Worm (Caenorhabditis elegans) whole organism, mixed stage, embryonic: ENCODE measurements around the gene lron-10.

ENCODE experiments used
- M03D4.4 ChIP-seq: sonication (generic microtip); optimal IDR thresholded peaks from 2 replicates; lab custom pipeline; 2017; ENCODE audit warnings: mild to moderate bottlenecking, missing genetic modification characterization, missing compliant biosample characterization
- bed-3 ChIP-seq: fragments of 200-800 bp; sonication (Bioruptor generic); optimal IDR thresholded peaks from 3 replicates; lab custom pipeline; 2018; ENCODE audit warnings: mild to moderate bottlenecking, missing genetic modification characterization, moderate library complexity, missing compliant biosample characterization
- ceh-39 ChIP-seq: fragments of 150-350 bp; optimal IDR thresholded peaks from 2 replicates; lab custom pipeline; 2014; ENCODE audit warnings: missing biosample characterization, missing genetic modification characterization
- ces-1 ChIP-seq: fragments of 150-350 bp; optimal IDR thresholded peaks from 2 replicates; lab custom pipeline; 2014; ENCODE audit warnings: missing biosample characterization, missing genetic modification reagents, missing genetic modification characterization
- cnd-1 ChIP-seq: fragments of 200-800 bp; sonication (Bioruptor generic); optimal IDR thresholded peaks from 2 replicates; lab custom pipeline; 2018; ENCODE audit warnings: mild to moderate bottlenecking, missing genetic modification characterization, missing compliant biosample characterization
- drap-1 ChIP-seq: fragments of 200-800 bp; sonication (Bioruptor generic); optimal IDR thresholded peaks from 3 replicates; lab custom pipeline; 2018; ENCODE audit warnings: mild to moderate bottlenecking, missing genetic modification characterization, missing compliant biosample characterization
- elt-1 ChIP-seq: sonication (generic microtip); optimal IDR thresholded peaks from 2 replicates; lab custom pipeline; 2017; ENCODE audit warnings: missing genetic modification characterization, mild to moderate bottlenecking, missing compliant biosample characterization, antibody characterized with exemption, moderate library complexity, borderline replicate concordance; ENCODE audit not compliant: insufficient read depth
- flh-1 ChIP-seq: fragments of 200-800 bp; sonication (Bioruptor generic); optimal IDR thresholded peaks from 2 replicates; lab custom pipeline; 2018; ENCODE audit warnings: mild to moderate bottlenecking, missing genetic modification characterization, moderate library complexity, missing compliant biosample characterization
- ham-2 ChIP-seq: fragments of 200-800 bp; sonication (Bioruptor generic); optimal IDR thresholded peaks from 2 replicates; lab custom pipeline; 2018; ENCODE audit warnings: mild to moderate bottlenecking, missing genetic modification characterization, missing compliant biosample characterization
- hlh-1 ChIP-seq: fragments of 150-350 bp; optimal IDR thresholded peaks from 2 replicates; lab custom pipeline; 2014; ENCODE audit warnings: missing biosample characterization, missing genetic modification reagents, missing genetic modification characterization
- lin-13 ChIP-seq: fragments of 150-350 bp; optimal IDR thresholded peaks from 2 replicates; lab custom pipeline; 2014; ENCODE audit warnings: missing biosample characterization, missing genetic modification characterization
- lin-32 ChIP-seq: fragments of 200-800 bp; sonication (Bioruptor generic); optimal IDR thresholded peaks from 2 replicates; lab custom pipeline; 2018; ENCODE audit warnings: mild to moderate bottlenecking, missing genetic modification characterization, missing compliant biosample characterization
- lsy-2 ChIP-seq: fragments of 150-350 bp; optimal IDR thresholded peaks from 2 replicates; lab custom pipeline; 2014; ENCODE audit warnings: missing biosample characterization, missing genetic modification characterization
- mab-5 ChIP-seq: fragments of 150-350 bp; optimal IDR thresholded peaks from 2 replicates; lab custom pipeline; 2014; ENCODE audit warnings: missing biosample characterization, missing genetic modification characterization
- mep-1 ChIP-seq: fragments of 150-350 bp; optimal IDR thresholded peaks from 2 replicates; lab custom pipeline; 2017; ENCODE audit warnings: missing biosample characterization, missing genetic modification reagents, missing genetic modification characterization, inconsistent platforms
- mls-2 ChIP-seq: sonication (generic microtip); optimal IDR thresholded peaks from 2 replicates; lab custom pipeline; 2016; ENCODE audit warnings: mild to moderate bottlenecking, missing genetic modification characterization, moderate library complexity, missing compliant biosample characterization
- nhr-12 ChIP-seq: fragments of 150-350 bp; optimal IDR thresholded peaks from 2 replicates; lab custom pipeline; 2014; ENCODE audit warnings: missing biosample characterization, missing genetic modification characterization
- nhr-237 ChIP-seq: fragments of 150-350 bp; optimal IDR thresholded peaks from 2 replicates; lab custom pipeline; 2014; ENCODE audit warnings: missing biosample characterization, missing genetic modification characterization
- nhr-28 ChIP-seq: fragments of 150-350 bp; optimal IDR thresholded peaks from 2 replicates; lab custom pipeline; 2014; ENCODE audit warnings: missing biosample characterization, missing genetic modification characterization
- sem-2 ChIP-seq: fragments of 200-800 bp; sonication (Bioruptor generic); optimal IDR thresholded peaks from 2 replicates; lab custom pipeline; 2018; ENCODE audit warnings: mild to moderate bottlenecking, missing genetic modification characterization, missing compliant biosample characterization
- snpc-4 ChIP-seq: fragments of 150-350 bp; optimal IDR thresholded peaks from 2 replicates; lab custom pipeline; 2014; ENCODE audit warnings: missing biosample characterization, missing genetic modification characterization
- sptf-1 ChIP-seq: sonication (generic microtip); optimal IDR thresholded peaks from 2 replicates; lab custom pipeline; 2017; ENCODE audit warnings: mild to moderate bottlenecking, missing genetic modification characterization, moderate library complexity, missing compliant biosample characterization
- tbx-8 ChIP-seq: fragments of 200-800 bp; sonication (Bioruptor generic); optimal IDR thresholded peaks from 2 replicates; lab custom pipeline; 2018; ENCODE audit warnings: mild to moderate bottlenecking, missing genetic modification characterization, moderate library complexity, missing compliant biosample characterization
- unc-120 ChIP-seq: sonication (generic microtip); optimal IDR thresholded peaks from 2 replicates; lab custom pipeline; 2017; ENCODE audit warnings: missing genetic modification characterization, missing compliant biosample characterization; ENCODE audit not compliant: poor library complexity, severe bottlenecking
- unc-39 ChIP-seq: fragments of 150-350 bp; optimal IDR thresholded peaks from 2 replicates; lab custom pipeline; 2014; ENCODE audit warnings: missing biosample characterization, missing genetic modification characterization
- ztf-11 ChIP-seq: fragments of 150-350 bp; optimal IDR thresholded peaks from 2 replicates; lab custom pipeline; 2014; ENCODE audit warnings: missing biosample characterization, missing genetic modification characterization

Gene lron-10

DNA sequence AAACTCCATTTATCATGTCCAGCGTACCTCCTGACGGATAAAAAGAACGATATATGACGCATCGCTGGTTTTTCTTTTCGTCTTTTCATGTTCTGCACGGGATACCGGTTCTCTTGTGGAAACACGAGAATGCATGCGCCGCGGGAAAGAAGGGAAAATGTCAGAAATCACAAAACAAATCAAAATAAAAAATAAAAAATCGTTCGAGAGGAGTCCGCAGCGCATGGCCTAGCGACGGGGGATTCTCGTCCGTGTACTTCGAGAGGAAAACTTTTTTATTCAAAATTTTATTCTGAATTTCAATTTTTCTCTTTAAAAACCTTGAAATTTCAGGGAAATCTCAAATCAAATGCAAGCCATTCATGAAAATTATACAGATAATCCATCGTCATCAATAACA, at the start of gene lron-10, which contains the start of gene hpr-9:
Gene lron-10, minus strand, starts transcription at position 162 of the 400 bp plus-strand sequence.
Gene hpr-9, plus strand, starts transcription at position 344 of the 400 bp plus-strand sequence.
- no peak for TF ChIP-seq nhr-237
- no peak for TF ChIP-seq sem-2
- no peak for TF ChIP-seq bed-3 (GFP tag; lab: Kevin White, UChicago)
- no peak for TF ChIP-seq sptf-1 (tag; lab: Kevin White, UChicago)
- TF ChIP-seq flh-1 (GFP tag; lab: Kevin White, UChicago): no peak
- no peak for TF ChIP-seq ham-2 (GFP tag; lab: Kevin White, UChicago)
- TF ChIP-seq ces-1 (GFP tag; lab: Kevin White, UChicago): no peak
- TF ChIP-seq unc-120 (tag; lab: Kevin White, UChicago): no peak
- TF ChIP-seq snpc-4: no peak
- no peak for TF ChIP-seq lin-32 (GFP tag; lab: Kevin White, UChicago)

ce11 chrIII:10666640-10667039, 45.5 kb upstream of the lron-10 start:
- TF ChIP-seq ces-1 (GFP tag; lab: Kevin White, UChicago) (no peak), hlh-1 (tag; lab: Kevin White, UChicago) (peak; percentile 96), lin-13 (no peak), nhr-237 (no peak), mab-5 (tag; lab: Kevin White, UChicago) (no peak), bed-3 (GFP tag; lab: Kevin White, UChicago) (no peak), nhr-12 (tag; lab: Kevin White, UChicago) (no peak)

- TF ChIP-seq elt-1: no peak
- peak; percentile 50 for TF ChIP-seq ham-2 (GFP tag; lab: Kevin White, UChicago)
These were observed 40.1 kb upstream of the lron-10 start for ce11 chrIII:10661292-10661691.

ce11 chrIII:10658394-10658793, 37.2 kb upstream of the lron-10 start:
- TF ChIP-seq M03D4.4 (tag; lab: Kevin White, UChicago) (peak; percentile 1), hlh-1 (tag; lab: Kevin White, UChicago) (no peak)

ce11 chrIII:10657661-10658060, 36.5 kb upstream of the lron-10 start:
- TF ChIP-seq nhr-28 (tag; lab: Kevin White, UChicago) (no peak), ces-1 (GFP tag; lab: Kevin White, UChicago) (peak; percentile 68)

- TF ChIP-seq ceh-39 (tag; lab: Kevin White, UChicago) (no peak), drap-1 (GFP tag; lab: Kevin White, UChicago) (no peak)
These were observed 34.9 kb upstream of the lron-10 start for ce11 chrIII:10656069-10656468.

- TF ChIP-seq elt-1: no peak
- TF ChIP-seq ztf-11 (tag; lab: Kevin White, UChicago): no peak
- TF ChIP-seq nhr-12 (tag; lab: Kevin White, UChicago): no peak
- no peak for TF ChIP-seq tbx-8 (GFP tag; lab: Kevin White, UChicago)
- no peak for TF ChIP-seq M03D4.4 (tag; lab: Kevin White, UChicago)
- no peak for TF ChIP-seq ham-2 (GFP tag; lab: Kevin White, UChicago)
- no peak for TF ChIP-seq mep-1
- no peak for TF ChIP-seq drap-1 (GFP tag; lab: Kevin White, UChicago)
- TF ChIP-seq lin-32 (GFP tag; lab: Kevin White, UChicago): no peak
- TF ChIP-seq snpc-4: no peak
- no peak for TF ChIP-seq flh-1 (GFP tag; lab: Kevin White, UChicago)
- TF ChIP-seq mls-2: no peak
- TF ChIP-seq ces-1 (GFP tag; lab: Kevin White, UChicago): no peak
- no peak for TF ChIP-seq unc-120 (tag; lab: Kevin White, UChicago)
- TF ChIP-seq unc-39 (tag; lab: Kevin White, UChicago): no peak
- no peak for TF ChIP-seq mab-5 (tag; lab: Kevin White, UChicago)
- no peak for TF ChIP-seq sptf-1 (tag; lab: Kevin White, UChicago)
- TF ChIP-seq lsy-2 (tag; lab: Kevin White, UChicago): no peak
- TF ChIP-seq cnd-1 (tag; lab: Kevin White, UChicago): no peak
- TF ChIP-seq, all 35 proteins: peak for 0
These were observed 33.5 kb upstream of the lron-10 start, which contains the start of gene cnt-2 for ce11 chrIII:10654718-10655117. cnt-2 (plus strand) TSS chrIII:10655018.
